Fruit fly (Drosophila melanogaster) whole organism, prepupa: ENCODE data around the gene CG3581.

Experiments used
- Blimp-1 ChIP-seq: fragments of 200-800 bp; sonication (Bioruptor generic); optimal IDR thresholded peaks from 3 replicates; lab custom pipeline; 2017; ENCODE audit warnings: missing biosample characterization, missing genetic modification characterization, mild to moderate bottlenecking, moderate library complexity, missing genetic modification reagents
- CG10631 ChIP-seq: fragments of 200-800 bp; sonication (Bioruptor generic); optimal IDR thresholded peaks from 2 replicates; lab custom pipeline; 2016; ENCODE audit warnings: missing biosample characterization, missing genetic modification characterization
- CG11902 ChIP-seq: fragments of 200-800 bp; sonication (Bioruptor generic); optimal IDR thresholded peaks from 3 replicates; lab custom pipeline; 2016; ENCODE audit warnings: missing biosample characterization, missing genetic modification characterization
- CG15336 ChIP-seq: fragments of 200-800 bp; sonication (Bioruptor generic); IDR thresholded peaks from 2 replicates; pipeline ENCODE4 v1.3.6; 2022; ENCODE audit warnings: missing biosample characterization, missing genetic modification characterization
- CG1621 ChIP-seq: fragments of 200-800 bp; sonication (Bioruptor generic); optimal IDR thresholded peaks from 3 replicates; lab custom pipeline; 2018; ENCODE audit warnings: missing biosample characterization, mild to moderate bottlenecking, missing genetic modification characterization
- CG16779 ChIP-seq: fragments of 200-800 bp; sonication (Bioruptor generic); optimal IDR thresholded peaks from 3 replicates; lab custom pipeline; 2017; ENCODE audit warnings: missing biosample characterization, mild to moderate bottlenecking, missing genetic modification characterization
- CG31627 ChIP-seq: fragments of 200-800 bp; sonication (Bioruptor generic); optimal IDR thresholded peaks from 3 replicates; lab custom pipeline; 2016; ENCODE audit warnings: missing biosample characterization, missing genetic modification characterization
- CG34406 ChIP-seq: fragments of 200-800 bp; sonication (Bioruptor generic); optimal IDR thresholded peaks from 3 replicates; lab custom pipeline; 2016; ENCODE audit warnings: missing biosample characterization, missing genetic modification characterization
- CG6276 ChIP-seq: fragments of 200-800 bp; sonication (Bioruptor generic); optimal IDR thresholded peaks from 2 replicates; lab custom pipeline; 2017; ENCODE audit warnings: missing biosample characterization, mild to moderate bottlenecking, missing genetic modification characterization
- CG6808 ChIP-seq: fragments of 200-800 bp; sonication (Bioruptor generic); optimal IDR thresholded peaks from 3 replicates; lab custom pipeline; 2017; ENCODE audit warnings: missing biosample characterization, missing genetic modification characterization, mild to moderate bottlenecking, moderate library complexity, missing genetic modification reagents
- CG7368 ChIP-seq: fragments of 200-800 bp; sonication (Bioruptor generic); optimal IDR thresholded peaks from 3 replicates; lab custom pipeline; 2016; ENCODE audit warnings: missing biosample characterization, missing genetic modification characterization
- CG8119 ChIP-seq: fragments of 200-800 bp; sonication (Bioruptor generic); IDR thresholded peaks from 3 replicates; pipeline ENCODE4 v1.3.6; 2022; ENCODE audit warnings: missing biosample characterization, missing genetic modification characterization
- Eip78C ChIP-seq: fragments of 200-800 bp; sonication (Bioruptor generic); peaks from one replicate; lab custom pipeline; 2016; ENCODE audit warnings: missing biosample characterization, missing genetic modification characterization
- Ets21C ChIP-seq: fragments of 200-800 bp; sonication (Bioruptor generic); optimal IDR thresholded peaks from 3 replicates; lab custom pipeline; 2016; ENCODE audit warnings: missing biosample characterization, missing genetic modification characterization
- Gug ChIP-seq: fragments of 200-800 bp; sonication (Bioruptor generic); IDR thresholded peaks from 2 replicates; pipeline ENCODE4 v1.3.6; 2022; ENCODE audit warnings: missing biosample characterization, missing genetic modification characterization
- Hr38 ChIP-seq: sonication (Bioruptor generic); optimal IDR thresholded peaks from 2 replicates; lab custom pipeline; 2016; ENCODE audit warnings: missing biosample characterization, missing genetic modification characterization
- Hr4 ChIP-seq: fragments of 200-800 bp; sonication (Bioruptor generic); optimal IDR thresholded peaks from 3 replicates; lab custom pipeline; 2016; ENCODE audit warnings: missing biosample characterization, missing genetic modification characterization
- Lpt ChIP-seq: fragments of 200-800 bp; sonication (Bioruptor generic); optimal IDR thresholded peaks from 3 replicates; lab custom pipeline; 2016; ENCODE audit warnings: missing biosample characterization, missing genetic modification characterization
- Met ChIP-seq: fragments of 200-800 bp; sonication (Bioruptor generic); optimal IDR thresholded peaks from 3 replicates; lab custom pipeline; 2016; ENCODE audit warnings: missing biosample characterization, missing genetic modification characterization
- OdsH ChIP-seq: fragments of 200-800 bp; sonication (Bioruptor generic); optimal IDR thresholded peaks from 3 replicates; lab custom pipeline; 2016; ENCODE audit warnings: missing biosample characterization, missing genetic modification characterization
- Smox ChIP-seq: fragments of 200-800 bp; sonication (Bioruptor generic); optimal IDR thresholded peaks from 3 replicates; lab custom pipeline; 2016; ENCODE audit warnings: missing biosample characterization, missing genetic modification characterization
- Sox102F ChIP-seq: fragments of 200-800 bp; sonication (Bioruptor generic); optimal IDR thresholded peaks from 2 replicates; lab custom pipeline; 2016; ENCODE audit warnings: missing biosample characterization, mild to moderate bottlenecking, missing genetic modification characterization
- Sox15 ChIP-seq: fragments of 200-800 bp; sonication (Bioruptor generic); optimal IDR thresholded peaks from 3 replicates; lab custom pipeline; 2016; ENCODE audit warnings: missing biosample characterization, missing genetic modification characterization
- achi ChIP-seq: fragments of 200-800 bp; sonication (Bioruptor generic); optimal IDR thresholded peaks from 3 replicates; lab custom pipeline; 2016; ENCODE audit warnings: missing biosample characterization, missing genetic modification characterization
- acj6 ChIP-seq: fragments of 200-800 bp; sonication (Bioruptor generic); optimal IDR thresholded peaks from 3 replicates; lab custom pipeline; 2016; ENCODE audit warnings: missing biosample characterization, missing genetic modification characterization
- cyc ChIP-seq: fragments of 200-800 bp; sonication (Bioruptor generic); optimal IDR thresholded peaks from 3 replicates; lab custom pipeline; 2016; ENCODE audit warnings: missing biosample characterization, missing genetic modification characterization
- dsx ChIP-seq: fragments of 200-800 bp; optimal IDR thresholded peaks from 3 replicates; lab custom pipeline; 2019; ENCODE audit warnings: missing biosample characterization, mild to moderate bottlenecking, missing genetic modification characterization, moderate library complexity; ENCODE audit not compliant: poor library complexity, severe bottlenecking
- esn ChIP-seq: fragments of 200-800 bp; sonication (Bioruptor generic); optimal IDR thresholded peaks from 2 replicates; lab custom pipeline; 2016; ENCODE audit warnings: missing biosample characterization, mild to moderate bottlenecking, missing genetic modification characterization, moderate library complexity
- fd59A ChIP-seq: fragments of 200-800 bp; sonication (Bioruptor generic); optimal IDR thresholded peaks from 2 replicates; lab custom pipeline; 2017; ENCODE audit warnings: missing biosample characterization, mild to moderate bottlenecking, missing genetic modification characterization, missing genetic modification reagents
- fkh ChIP-seq: fragments of 200-800 bp; sonication (Bioruptor generic); optimal IDR thresholded peaks from 3 replicates; lab custom pipeline; 2017; ENCODE audit warnings: missing biosample characterization, mild to moderate bottlenecking, missing genetic modification characterization, moderate library complexity
- lz ChIP-seq: fragments of 200-800 bp; sonication (Bioruptor generic); optimal IDR thresholded peaks from 3 replicates; lab custom pipeline; 2016; ENCODE audit warnings: missing biosample characterization, missing genetic modification characterization
- salr ChIP-seq, 2 experiments: fragments of 200-800 bp; sonication (Bioruptor generic); optimal IDR thresholded peaks; 3 replicates each; lab custom pipeline; 2016 to 2018; ENCODE audit warnings: missing biosample characterization in 2 of 2, missing genetic modification characterization in 2 of 2, mild to moderate bottlenecking in 1 of 2
- svp ChIP-seq: fragments of 200-800 bp; sonication (Bioruptor generic); peaks from one replicate; lab custom pipeline; 2016; ENCODE audit warnings: missing biosample characterization, missing genetic modification characterization
- vri ChIP-seq: fragments of 200-800 bp; sonication (Bioruptor generic); optimal IDR thresholded peaks from 3 replicates; lab custom pipeline; 2016; ENCODE audit warnings: missing biosample characterization, mild to moderate bottlenecking, missing genetic modification characterization

The CG3581 gene

DNA sequence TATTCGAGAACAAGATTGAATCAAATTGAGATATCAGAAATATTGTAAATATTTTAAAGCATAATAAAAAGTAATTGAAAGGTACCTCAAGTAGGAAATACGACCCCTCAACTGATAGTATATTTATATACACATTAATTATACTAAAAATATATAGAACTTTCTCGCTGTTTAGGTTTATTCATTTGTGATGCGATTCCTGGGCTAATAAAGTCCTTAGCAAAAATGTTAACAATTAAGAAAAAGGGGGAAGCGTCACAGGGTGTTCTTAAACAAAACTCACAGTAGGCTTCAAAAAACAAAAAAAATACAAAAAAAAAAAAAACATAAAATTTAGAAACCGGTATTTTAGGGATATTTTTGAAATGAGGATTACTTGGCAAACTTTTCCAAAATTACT, 20.8 kb downstream of the CG3581 start, which contains the start of gene CG43203:
Gene CG43203, plus strand, starts transcription at position 301 of the 400 bp plus-strand sequence.
- TF ChIP-seq svp (GFP tag; lab: Kevin White, UChicago), result peak; percentile 55
- TF ChIP-seq lz, result no peak
- TF ChIP-seq acj6, result no peak
- peak; percentile 36 for TF ChIP-seq Eip78C (GFP tag; lab: Kevin White, UChicago)
- no peak for TF ChIP-seq salr (GFP tag; optimal IDR thresholded peaks at IDR 0.05; lab: Kevin White, UChicago)

DNA sequence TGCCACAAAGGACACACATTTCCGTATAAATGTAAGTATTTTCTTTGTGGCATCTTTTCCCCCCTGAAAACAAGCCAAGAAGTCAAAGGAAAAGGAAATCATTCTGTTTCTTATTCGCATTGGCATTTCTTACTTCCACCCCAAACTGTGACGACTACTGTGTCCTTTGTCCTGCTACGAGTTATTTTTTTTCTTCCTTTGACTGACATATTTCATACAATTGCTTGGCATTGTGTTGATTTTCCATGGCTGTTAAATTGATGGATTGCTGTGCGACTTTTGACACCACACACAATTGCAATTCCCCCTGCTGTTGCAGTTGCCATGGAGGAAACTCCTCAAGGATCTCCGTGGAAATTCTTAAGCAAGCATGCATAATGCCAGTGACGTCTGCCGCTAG, 22.5 kb downstream of the CG3581 start:
- TF ChIP-seq CG16779 (tag; lab: Kevin White, UChicago) (no peak), cyc (no peak), acj6 (no peak), Hr38 (GFP tag; lab: Kevin White, UChicago) (no peak), CG11902 (GFP tag; lab: Kevin White, UChicago) (no peak), CG31627 (GFP tag; lab: Kevin White, UChicago) (no peak), CG1621 (tag; lab: Kevin White, UChicago) (no peak)

dm6 chr3R:19350375-19350943, 24.1 kb downstream of the CG3581 start:
- TF ChIP-seq vri (GFP tag; lab: Kevin White, UChicago), result no peak
- TF ChIP-seq CG31627 (GFP tag; lab: Kevin White, UChicago), result no peak
- TF ChIP-seq Ets21C, result no peak
- TF ChIP-seq Eip78C (GFP tag; lab: Kevin White, UChicago), result no peak
- TF ChIP-seq cyc, result no peak
- TF ChIP-seq CG34406 (GFP tag; lab: Kevin White, UChicago), result no peak
- no peak for TF ChIP-seq Smox

dm6 chr3R:19347678-19348077, 26.9 kb downstream of the CG3581 start:
- TF ChIP-seq CG10631 (GFP tag; lab: Kevin White, UChicago) (peak; percentile 17), Met (peak; percentile 39), svp (GFP tag; lab: Kevin White, UChicago) (peak; percentile 67), acj6 (peak; percentile 33), Eip78C (GFP tag; lab: Kevin White, UChicago) (peak; percentile 52), Sox102F (GFP tag; lab: Kevin White, UChicago) (peak; percentile 10), Smox (no peak), Hr4 (GFP tag; lab: Kevin White, UChicago) (no peak), CG34406 (GFP tag; lab: Kevin White, UChicago) (peak; percentile 6), esn (peak; percentile 37)
- TF ChIP-seq, all 60 proteins: peak for 8

DNA sequence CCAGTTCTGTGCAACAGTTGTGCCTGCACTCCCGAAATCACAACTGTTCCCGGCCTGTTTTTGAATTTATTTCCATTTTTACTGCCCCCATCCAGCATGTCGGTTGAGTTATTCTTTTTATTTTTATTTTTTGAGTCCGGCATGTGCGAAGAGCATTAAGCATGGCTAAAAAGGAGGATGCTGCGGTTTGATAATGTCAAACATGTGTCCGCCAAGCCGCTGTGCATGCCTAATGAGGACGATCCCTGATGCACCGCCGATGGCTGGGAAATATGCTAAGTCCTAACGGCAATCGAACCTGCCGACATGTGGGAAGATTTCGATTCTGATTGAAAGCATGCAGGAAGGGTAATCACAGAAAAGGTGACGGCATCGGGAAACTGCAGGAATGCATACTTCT, 28.1 kb downstream of the CG3581 start:
- TF ChIP-seq achi (GFP tag; lab: Kevin White, UChicago) (no peak), Eip78C (GFP tag; lab: Kevin White, UChicago) (no peak), Ets21C (no peak), Gug (GFP tag; lab: Robert Waterston, UW) (no peak), OdsH (no peak), fd59A (GFP tag; lab: Kevin White, UChicago) (no peak), CG15336 (GFP tag; lab: Robert Waterston, UW) (no peak), Blimp-1 (GFP tag; lab: Kevin White, UChicago) (no peak), Sox15 (no peak), CG10631 (GFP tag; lab: Kevin White, UChicago) (no peak), Hr4 (GFP tag; lab: Kevin White, UChicago) (no peak), Sox102F (GFP tag; lab: Kevin White, UChicago) (no peak), CG6808 (GFP tag; lab: Kevin White, UChicago) (no peak), CG8119 (GFP tag; lab: Robert Waterston, UW) (no peak)

DNA sequence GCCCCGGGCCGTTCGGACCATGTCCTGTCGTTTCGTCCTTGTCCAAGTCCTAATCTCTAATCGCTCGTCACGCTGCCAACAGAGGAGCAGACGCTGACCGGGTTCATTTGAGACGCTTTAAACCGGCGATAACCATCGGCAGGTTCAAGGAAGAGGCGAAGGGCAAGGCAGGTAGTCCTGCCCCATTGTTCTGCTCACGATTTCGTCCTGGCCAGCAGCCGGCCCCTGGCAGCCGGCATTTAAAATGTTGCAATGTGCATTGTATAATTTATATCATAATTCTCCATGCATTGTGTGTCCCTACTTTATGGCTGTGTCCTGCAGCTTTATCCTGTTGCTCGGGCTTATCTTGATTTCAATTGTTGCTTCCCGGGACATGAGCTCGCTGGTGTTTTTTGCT, 29.4 kb downstream of the CG3581 start:
- TF ChIP-seq Lpt, result no peak
- no peak for TF ChIP-seq Hr38 (GFP tag; lab: Kevin White, UChicago)
- TF ChIP-seq CG8119 (GFP tag; lab: Robert Waterston, UW), result no peak
- TF ChIP-seq CG7368, result no peak
- no peak for TF ChIP-seq Eip78C (GFP tag; lab: Kevin White, UChicago)
- TF ChIP-seq CG11902 (GFP tag; lab: Kevin White, UChicago), result no peak
- TF ChIP-seq Met, result no peak
- TF ChIP-seq fkh (GFP tag; lab: Kevin White, UChicago), result no peak
- no peak for TF ChIP-seq CG6276 (GFP tag; lab: Kevin White, UChicago)
- TF ChIP-seq OdsH, result no peak
- TF ChIP-seq dsx (GFP tag; lab: Kevin White, UChicago), result no peak
